Worm (Caenorhabditis elegans) whole organism, late embryonic: ENCODE data around the gene cdd-1.

Source experiments
- F13H6.1 ChIP-seq: sonication (generic microtip); optimal IDR thresholded peaks from 2 replicates; lab custom pipeline; 2016; ENCODE audit warnings: missing genetic modification characterization, missing compliant biosample characterization
- ama-1 ChIP-seq: fragments of 150-350 bp; optimal IDR thresholded peaks from 2 replicates; lab custom pipeline; 2014
- ceh-31 ChIP-seq: sonication (generic microtip); optimal IDR thresholded peaks from 2 replicates; lab custom pipeline; 2016; ENCODE audit warnings: missing genetic modification characterization, missing compliant biosample characterization
- ceh-9 ChIP-seq: sonication (generic microtip); optimal IDR thresholded peaks from 2 replicates; lab custom pipeline; 2016; ENCODE audit warnings: mild to moderate bottlenecking, missing genetic modification characterization, inconsistent platforms, missing compliant biosample characterization
- fkh-10 ChIP-seq: fragments of 150-350 bp; optimal IDR thresholded peaks from 2 replicates; lab custom pipeline; 2014; ENCODE audit warnings: missing biosample characterization, missing genetic modification reagents, missing genetic modification characterization
- fkh-6 ChIP-seq: sonication (generic microtip); optimal IDR thresholded peaks from 2 replicates; lab custom pipeline; 2016; ENCODE audit warnings: missing genetic modification characterization, missing compliant biosample characterization
- gmeb-2 ChIP-seq: sonication (generic microtip); optimal IDR thresholded peaks from 2 replicates; lab custom pipeline; 2016; ENCODE audit warnings: missing genetic modification characterization, inconsistent platforms, missing compliant biosample characterization
- ref-2 ChIP-seq: sonication (generic microtip); optimal IDR thresholded peaks from 2 replicates; lab custom pipeline; 2016; ENCODE audit warnings: missing genetic modification characterization, missing compliant biosample characterization
- sdc-2 ChIP-seq: sonication (generic microtip); optimal IDR thresholded peaks from 2 replicates; lab custom pipeline; 2016; ENCODE audit warnings: missing genotype, missing genetic modification characterization, missing compliant biosample characterization
- sox-2 ChIP-seq: fragments of 200-800 bp; sonication (Bioruptor generic); IDR thresholded peaks from 2 replicates; pipeline ENCODE4 v1.3.6; 2022; ENCODE audit warnings: missing genetic modification reagents, missing genetic modification characterization, missing compliant biosample characterization
- tbx-2 ChIP-seq: sonication (generic microtip); optimal IDR thresholded peaks from 2 replicates; lab custom pipeline; 2016; ENCODE audit warnings: missing genetic modification characterization, missing compliant biosample characterization
- tbx-7 ChIP-seq: sonication (generic microtip); optimal IDR thresholded peaks from 2 replicates; lab custom pipeline; 2016; ENCODE audit warnings: missing genotype, missing genetic modification characterization, missing compliant biosample characterization
- unc-86 ChIP-seq: sonication (generic microtip); optimal IDR thresholded peaks from 2 replicates; lab custom pipeline; 2016; ENCODE audit warnings: missing genetic modification characterization, missing compliant biosample characterization

The cdd-1 gene

ce11 chrX:8158975-8159813, 51.8 kb downstream of the cdd-1 start, which contains the start of gene hil-3:
Gene hil-3 (plus strand): TSS chrX:8159169.
- peak; percentile 9 for TF ChIP-seq tbx-7
- TF ChIP-seq sdc-2 (tag; lab: Kevin White, UChicago), result peak; percentile 19
- TF ChIP-seq F13H6.1 (tag; lab: Kevin White, UChicago), result no peak
- TF ChIP-seq ama-1, result peak; percentile 46
- TF ChIP-seq ceh-9 (tag; lab: Kevin White, UChicago), result no peak
- TF ChIP-seq unc-86 (tag; lab: Kevin White, UChicago), result no peak
- peak; percentile 26 for TF ChIP-seq ceh-31 (tag; lab: Kevin White, UChicago)
- TF ChIP-seq gmeb-2 (tag; lab: Kevin White, UChicago), result no peak
- no peak for TF ChIP-seq fkh-10 (GFP tag; lab: Kevin White, UChicago)
- TF ChIP-seq tbx-2 (tag; lab: Kevin White, UChicago), result peak; percentile 36
- no peak for TF ChIP-seq sox-2 (GFP tag; lab: Robert Waterston, UW)
- peak; percentile 56 for TF ChIP-seq ref-2 (tag; lab: Kevin White, UChicago)
- no peak for TF ChIP-seq fkh-6 (tag; lab: Kevin White, UChicago)
